Worm (Caenorhabditis elegans) whole organism, L4 larva: ENCODE data around the gene ast-1.

Experiments
- F44E2.7 ChIP-seq: fragments of 200-800 bp; sonication (Bioruptor generic); IDR thresholded peaks from 2 replicates; pipeline ENCODE4 v2.1.2; 2022; ENCODE audit warnings: missing genetic modification characterization, missing compliant biosample characterization
- F49E8.2 ChIP-seq: sonication (generic microtip); optimal IDR thresholded peaks from 2 replicates; lab custom pipeline; 2016; ENCODE audit warnings: missing compliant biosample characterization, mild to moderate bottlenecking, missing genetic modification characterization, borderline replicate concordance
- ama-1 ChIP-seq: fragments of 150-350 bp; optimal IDR thresholded peaks from 2 replicates; lab custom pipeline; 2014; ENCODE audit warnings: inconsistent platforms, mixed read lengths
- egl-27 ChIP-seq: sonication (generic microtip); optimal IDR thresholded peaks from 3 replicates; lab custom pipeline; 2017; ENCODE audit warnings: missing biosample characterization, missing genetic modification reagents, missing genetic modification characterization
- fos-1 ChIP-seq: fragments of 150-350 bp; optimal IDR thresholded peaks from 2 replicates; lab custom pipeline; 2014; ENCODE audit warnings: missing biosample characterization, missing genetic modification characterization
- jun-1 ChIP-seq: fragments of 150-350 bp; optimal IDR thresholded peaks from 2 replicates; lab custom pipeline; 2014; ENCODE audit warnings: missing biosample characterization, missing genetic modification reagents, missing genetic modification characterization
- lin-15B ChIP-seq: fragments of 150-350 bp; sonication (generic microtip); optimal IDR thresholded peaks from 3 replicates; lab custom pipeline; 2014; ENCODE audit warnings: missing biosample characterization, missing genetic modification characterization
- lsy-2 ChIP-seq, 2 experiments: fragments of 150-350 bp in 1 of 2; sonication (generic microtip) in 1 of 2; optimal IDR thresholded peaks; 2 replicates each; lab custom pipeline; 2014 to 2017; ENCODE audit warnings: missing biosample characterization in 2 of 2, missing genetic modification characterization in 2 of 2
- nhr-11 ChIP-seq: fragments of 150-350 bp; optimal IDR thresholded peaks from 2 replicates; lab custom pipeline; 2014; ENCODE audit warnings: missing biosample characterization, missing genetic modification characterization
- nhr-111 ChIP-seq: fragments of 200-800 bp; sonication (Bioruptor generic); optimal IDR thresholded peaks from 2 replicates; lab custom pipeline; 2018; ENCODE audit warnings: mild to moderate bottlenecking, missing genetic modification characterization, missing compliant biosample characterization
- nhr-48 ChIP-seq: sonication (generic microtip); optimal IDR thresholded peaks from 2 replicates; lab custom pipeline; 2016; ENCODE audit warnings: mild to moderate bottlenecking, missing genetic modification characterization, missing compliant biosample characterization
- pha-4 ChIP-seq, 2 experiments: fragments of 150-350 bp in 1 of 2; fragments of 200-800 bp in 1 of 2; sonication (Bioruptor generic) in 1 of 2; IDR thresholded peaks in 1 of 2; optimal IDR thresholded peaks in 1 of 2; 2 replicates each; pipeline versions ENCODE4 v1.3.6 to Lab custom; 2014 to 2022; ENCODE audit warnings: missing genetic modification characterization in 2 of 2, missing genetic modification reagents in 2 of 2, missing biosample characterization in 1 of 2, missing compliant biosample characterization in 1 of 2
- pqm-1 ChIP-seq: sonication (generic microtip); optimal IDR thresholded peaks from 2 replicates; lab custom pipeline; 2017; ENCODE audit warnings: missing biosample characterization, missing genetic modification characterization
- snpc-4 ChIP-seq: fragments of 150-350 bp; optimal IDR thresholded peaks from 2 replicates; lab custom pipeline; 2014; ENCODE audit warnings: missing biosample characterization, missing genetic modification characterization

DNA sequence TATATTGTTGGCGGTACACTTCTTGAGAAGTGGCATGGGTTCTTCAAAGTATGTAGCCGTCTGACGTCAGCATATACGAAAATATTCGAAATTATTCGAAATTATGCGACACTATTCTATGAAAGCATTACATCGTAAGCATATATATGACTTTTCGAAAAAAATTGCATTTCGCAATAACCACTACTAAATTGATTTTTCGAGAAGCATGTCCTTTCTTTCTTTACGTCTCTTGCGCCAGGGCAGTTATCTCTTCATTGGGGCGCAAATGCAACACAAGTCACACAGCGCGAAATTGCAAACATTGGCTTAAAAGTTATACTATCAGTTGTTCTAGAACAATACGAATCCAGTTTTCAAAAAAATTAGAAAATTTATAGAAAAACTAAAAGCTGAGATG lies 38.7 kb upstream of the ast-1 start:
- TF ChIP-seq lin-15B (tag; lab: Kevin White, UChicago) (no peak), egl-27 (no peak), pqm-1 (no peak), ama-1 (lab: Kevin White, UChicago) (no peak), jun-1 (tag; lab: Kevin White, UChicago) (no peak), F44E2.7 (GFP tag; lab: Robert Waterston, UW) (no peak), nhr-11 (tag; lab: Kevin White, UChicago) (no peak), lsy-2 (tag; optimal IDR thresholded peaks at IDR 0.05; lab: Kevin White, UChicago) (no peak), nhr-48 (no peak), pha-4 (GFP tag; IDR thresholded peaks at IDR 0.05; lab: Robert Waterston, UW) (no peak), pha-4 (tag; optimal IDR thresholded peaks at IDR 0.05; lab: Kevin White, UChicago) (no peak), snpc-4 (no peak), F49E8.2 (tag; lab: Kevin White, UChicago) (no peak), fos-1 (tag; lab: Kevin White, UChicago) (no peak), nhr-111 (no peak)
